Fruit fly (Drosophila melanogaster) whole organism, embryonic: ENCODE measurements around the gene ATP7.

Experiments
- Aef1 ChIP-seq: fragments of 200-800 bp; sonication (Bioruptor generic); IDR thresholded peaks from 3 replicates; pipeline ENCODE4 v1.3.6; 2022; ENCODE audit warnings: missing biosample characterization, missing genetic modification characterization
- Atf6 ChIP-seq: fragments of 200-800 bp; sonication (Bioruptor generic); IDR thresholded peaks from 2 replicates; pipeline ENCODE4 v1.3.6; 2022; ENCODE audit warnings: missing biosample characterization, missing genetic modification characterization
- Awh ChIP-seq: fragments of 200-800 bp; sonication (Bioruptor generic); IDR thresholded peaks from 2 replicates; pipeline ENCODE4, ENCODE4 v1.3.6; 2022; ENCODE audit warnings: missing biosample characterization, missing genetic modification characterization
- Bdp1 ChIP-seq: fragments of 200-800 bp; sonication (Bioruptor generic); optimal IDR thresholded peaks from 3 replicates; lab custom pipeline; 2016; ENCODE audit warnings: missing biosample characterization, missing genetic modification characterization
- CG10209 ChIP-seq: fragments of 200-800 bp; sonication (Bioruptor generic); optimal IDR thresholded peaks from 3 replicates; lab custom pipeline; 2017; ENCODE audit warnings: missing biosample characterization, mild to moderate bottlenecking, missing genetic modification characterization, missing genetic modification reagents
- CG10462 ChIP-seq: fragments of 200-800 bp; sonication (Bioruptor generic); optimal IDR thresholded peaks from 2 replicates; lab custom pipeline; 2016; ENCODE audit warnings: missing biosample characterization, missing genetic modification characterization
- CG11093 ChIP-seq: fragments of 200-800 bp; sonication (Bioruptor generic); IDR thresholded peaks from 3 replicates; pipeline ENCODE4 v1.3.6; 2022; ENCODE audit warnings: missing biosample characterization, missing genetic modification characterization
- CG11695 ChIP-seq: fragments of 200-800 bp; sonication (Bioruptor generic); IDR thresholded peaks from 3 replicates; pipeline ENCODE4 v1.3.6; 2022; ENCODE audit warnings: missing biosample characterization, missing genetic modification characterization
- CG12155 ChIP-seq: fragments of 200-800 bp; sonication (Bioruptor generic); optimal IDR thresholded peaks from 3 replicates; lab custom pipeline; 2016; ENCODE audit warnings: missing biosample characterization, missing genetic modification characterization
- CG13775 ChIP-seq: fragments of 200-800 bp; sonication (Bioruptor generic); optimal IDR thresholded peaks from 3 replicates; lab custom pipeline; 2017; ENCODE audit warnings: missing biosample characterization, mild to moderate bottlenecking, missing genetic modification characterization
- CG14965 ChIP-seq: fragments of 200-800 bp; sonication (Bioruptor generic); optimal IDR thresholded peaks from 2 replicates; lab custom pipeline; 2016; ENCODE audit warnings: missing biosample characterization, missing genetic modification characterization, borderline replicate concordance
- CG17385 ChIP-seq: fragments of 200-800 bp; sonication (Bioruptor generic); optimal IDR thresholded peaks from 3 replicates; lab custom pipeline; 2018; ENCODE audit warnings: missing biosample characterization, mild to moderate bottlenecking, missing genetic modification characterization
- CG17568 ChIP-seq: fragments of 200-800 bp; sonication (Bioruptor generic); optimal IDR thresholded peaks from 2 replicates; lab custom pipeline; 2018; ENCODE audit warnings: missing biosample characterization, mild to moderate bottlenecking, missing genetic modification characterization, moderate library complexity
- CG18619 ChIP-seq: fragments of 200-800 bp; sonication (Bioruptor generic); optimal IDR thresholded peaks from 3 replicates; lab custom pipeline; 2017; ENCODE audit warnings: missing biosample characterization, mild to moderate bottlenecking, missing genetic modification characterization
- CG30020 ChIP-seq: fragments of 200-800 bp; optimal IDR thresholded peaks from 2 replicates; lab custom pipeline; 2019; ENCODE audit warnings: missing biosample characterization, mild to moderate bottlenecking, missing genetic modification characterization, moderate library complexity
- CG4360 ChIP-seq: fragments of 200-800 bp; sonication (Bioruptor generic); IDR thresholded peaks from 2 replicates; pipeline ENCODE4 v1.3.6; 2022; ENCODE audit warnings: missing biosample characterization, missing genetic modification characterization
- Eip74EF ChIP-seq, 2 experiments: fragments of 200-800 bp in 1 of 2; fragments of >200 bp in 1 of 2; sonication (Bioruptor generic) in 1 of 2; optimal IDR thresholded peaks; 2 replicates each; lab custom pipeline; 2017 to 2019; ENCODE audit warnings: missing biosample characterization in 2 of 2, missing genetic modification characterization in 2 of 2, mild to moderate bottlenecking in 1 of 2, moderate library complexity in 1 of 2
- Fer2 ChIP-seq: fragments of 200-800 bp; sonication (Bioruptor generic); optimal IDR thresholded peaks from 2 replicates; lab custom pipeline; 2018; ENCODE audit warnings: missing biosample characterization, mild to moderate bottlenecking, missing genetic modification characterization, moderate library complexity
- GATAe ChIP-seq: fragments of 200-800 bp; sonication (Bioruptor generic); conservative IDR thresholded peaks from 2 replicates; pipeline ENCODE4 v1.3.6; 2022; ENCODE audit warnings: missing biosample characterization, missing genetic modification characterization
- H2.0 ChIP-seq: fragments of 200-800 bp; sonication (Bioruptor generic); IDR thresholded peaks from 2 replicates; pipeline ENCODE4 v1.3.6; 2022; ENCODE audit warnings: missing biosample characterization, missing genetic modification characterization
- HmgZ ChIP-seq: fragments of 200-800 bp; sonication (Bioruptor generic); optimal IDR thresholded peaks from 2 replicates; lab custom pipeline; 2018; ENCODE audit warnings: missing biosample characterization, mild to moderate bottlenecking, missing genetic modification characterization
- MBD-R2 ChIP-seq: fragments of 200-800 bp; sonication (Bioruptor generic); IDR thresholded peaks from 2 replicates; pipeline ENCODE4 v1.3.6; 2022; ENCODE audit warnings: missing biosample characterization, missing genetic modification characterization
- Myb ChIP-seq: fragments of 200-800 bp; sonication (Bioruptor generic); optimal IDR thresholded peaks from 2 replicates; lab custom pipeline; 2016; ENCODE audit warnings: missing biosample characterization, missing genetic modification characterization
- Nf-YB ChIP-seq: fragments of 200-800 bp; sonication (Bioruptor generic); optimal IDR thresholded peaks from 3 replicates; lab custom pipeline; 2019; ENCODE audit warnings: missing biosample characterization, mild to moderate bottlenecking, missing genetic modification characterization, moderate library complexity
- Oaz ChIP-seq: fragments of 200-800 bp; sonication (Bioruptor generic); IDR thresholded peaks from 2 replicates; pipeline ENCODE4 v1.3.6; 2022; ENCODE audit warnings: missing biosample characterization, missing genetic modification characterization
- Rfx ChIP-seq: fragments of 200-800 bp; sonication (Bioruptor generic); IDR thresholded peaks from 2 replicates; pipeline ENCODE4 v1.3.6; 2022; ENCODE audit warnings: missing biosample characterization, missing genetic modification characterization
- da ChIP-seq: fragments of 200-800 bp; sonication (Bioruptor generic); optimal IDR thresholded peaks from 2 replicates; lab custom pipeline; 2016; ENCODE audit warnings: missing biosample characterization, missing genetic modification characterization
- danr ChIP-seq: fragments of 200-800 bp; sonication (Bioruptor generic); IDR thresholded peaks from 2 replicates; pipeline ENCODE4 v1.3.6; 2022; ENCODE audit warnings: missing biosample characterization, missing genetic modification characterization
- ewg ChIP-seq: fragments of 200-800 bp; sonication (Bioruptor generic); optimal IDR thresholded peaks from 3 replicates; lab custom pipeline; 2017; ENCODE audit warnings: mild to moderate bottlenecking, missing biosample characterization, missing genetic modification reagents, missing genetic modification characterization
- gem ChIP-seq: fragments of 200-800 bp; sonication (Bioruptor generic); optimal IDR thresholded peaks from 2 replicates; lab custom pipeline; 2019; ENCODE audit warnings: missing biosample characterization, mild to moderate bottlenecking, missing genetic modification characterization, moderate library complexity
- grau ChIP-seq: fragments of 200-800 bp; optimal IDR thresholded peaks from 3 replicates; lab custom pipeline; 2019; ENCODE audit warnings: missing biosample characterization, mild to moderate bottlenecking, missing genetic modification characterization, moderate library complexity
- grn ChIP-seq: fragments of 200-800 bp; sonication (Bioruptor generic); optimal IDR thresholded peaks from 3 replicates; lab custom pipeline; 2017; ENCODE audit warnings: missing biosample characterization, missing genetic modification characterization
- gsb-n ChIP-seq: fragments of 200-800 bp; sonication (Bioruptor generic); optimal IDR thresholded peaks from 3 replicates; lab custom pipeline; 2018; ENCODE audit warnings: missing biosample characterization, mild to moderate bottlenecking, missing genetic modification characterization
- hb ChIP-seq: fragments of 200-800 bp; sonication (Bioruptor generic); IDR thresholded peaks from 3 replicates; pipeline ENCODE4 v1.3.6; 2022; ENCODE audit warnings: missing biosample characterization, missing genetic modification characterization; ENCODE audit not compliant: partially characterized antibody
- hbn ChIP-seq: fragments of 200-800 bp; sonication (Bioruptor generic); IDR thresholded peaks from 2 replicates; pipeline ENCODE4 v1.3.6; 2022; ENCODE audit warnings: missing biosample characterization, missing genetic modification characterization; ENCODE audit not compliant: partially characterized antibody
- jing ChIP-seq: fragments of 200-800 bp; sonication (Bioruptor generic); optimal IDR thresholded peaks from 2 replicates; lab custom pipeline; 2018; ENCODE audit warnings: missing biosample characterization, mild to moderate bottlenecking, missing genetic modification characterization
- knrl ChIP-seq: fragments of 200-800 bp; sonication (Bioruptor generic); IDR thresholded peaks from 3 replicates; pipeline ENCODE4 v1.3.6; 2022; ENCODE audit warnings: missing biosample characterization, missing genetic modification characterization; ENCODE audit not compliant: partially characterized antibody
- lmd ChIP-seq: fragments of 200-800 bp; sonication (Bioruptor generic); IDR thresholded peaks from 2 replicates; pipeline ENCODE4 v1.3.6; 2022; ENCODE audit warnings: missing biosample characterization, missing genetic modification characterization
- mam ChIP-seq: fragments of 200-800 bp; sonication (Bioruptor generic); optimal IDR thresholded peaks from 3 replicates; lab custom pipeline; 2016; ENCODE audit warnings: missing biosample characterization, missing genetic modification characterization
- p53 ChIP-seq: fragments of 200-800 bp; sonication (Bioruptor generic); optimal IDR thresholded peaks from 2 replicates; lab custom pipeline; 2016; ENCODE audit warnings: missing biosample characterization, missing genetic modification characterization
- pfk ChIP-seq: fragments of 200-800 bp; sonication (Bioruptor generic); optimal IDR thresholded peaks from 2 replicates; lab custom pipeline; 2018; ENCODE audit warnings: missing biosample characterization, mild to moderate bottlenecking, missing genetic modification characterization, moderate library complexity
- pros ChIP-seq: fragments of 200-800 bp; sonication (Bioruptor generic); optimal IDR thresholded peaks from 3 replicates; lab custom pipeline; 2019; ENCODE audit warnings: missing biosample characterization, mild to moderate bottlenecking, missing genetic modification characterization, moderate library complexity
- psq ChIP-seq: fragments of 200-800 bp; sonication (Bioruptor generic); optimal IDR thresholded peaks from 2 replicates; lab custom pipeline; 2017; ENCODE audit warnings: missing biosample characterization, missing genetic modification characterization
- ranshi ChIP-seq: fragments of 200-800 bp; sonication (Bioruptor generic); IDR thresholded peaks from 2 replicates; pipeline ENCODE4 v1.3.6; 2022; ENCODE audit warnings: missing biosample characterization, missing genetic modification characterization
- rib ChIP-seq: fragments of 200-800 bp; sonication (Bioruptor generic); IDR thresholded peaks from 2 replicates; pipeline ENCODE4 v1.3.6; 2022; ENCODE audit warnings: missing biosample characterization, missing genetic modification characterization
- row ChIP-seq: fragments of 200-800 bp; sonication (Bioruptor generic); IDR thresholded peaks from 3 replicates; pipeline ENCODE4 v1.3.6; 2022; ENCODE audit warnings: missing biosample characterization, missing genetic modification characterization
- toy ChIP-seq: fragments of 200-800 bp; sonication (Bioruptor generic); IDR thresholded peaks from 2 replicates; pipeline ENCODE4 v1.3.6; 2022; ENCODE audit warnings: missing biosample characterization, missing genetic modification characterization
- trem ChIP-seq: fragments of 200-800 bp; optimal IDR thresholded peaks from 3 replicates; lab custom pipeline; 2019; ENCODE audit warnings: missing biosample characterization, mild to moderate bottlenecking, missing genetic modification characterization, moderate library complexity
- trh ChIP-seq: fragments of 200-800 bp; sonication (Bioruptor generic); optimal IDR thresholded peaks from 2 replicates; lab custom pipeline; 2016; ENCODE audit warnings: missing biosample characterization, missing genetic modification characterization

Gene ATP7

dm6 chrX:11857522-11858438 is 3.0 kb downstream of the ATP7 start (continued):
- TF ChIP-seq grau (tag; lab: Kevin White, UChicago) (peak; percentile 73), gsb-n (tag; lab: Kevin White, UChicago) (peak; percentile 48), ewg (GFP tag; lab: Kevin White, UChicago) (peak; percentile 51), Atf6 (GFP tag; lab: Robert Waterston, UW) (peak; percentile 20; the same call in 1 of the 2 replicates), trh (peak; percentile 56), Nf-YB (GFP tag; lab: Kevin White, UChicago) (peak; percentile 34), Awh (GFP tag; lab: Robert Waterston, UW) (peak; percentile 92), CG17568 (GFP tag; lab: Kevin White, UChicago) (no peak), ranshi (peak; percentile 75), row (GFP tag; lab: Robert Waterston, UW) (peak; percentile 79), CG14965 (GFP tag; lab: Kevin White, UChicago) (no peak), jing (GFP tag; lab: Kevin White, UChicago) (peak; percentile 58), GATAe (GFP tag; lab: Robert Waterston, UW) (peak; percentile 36; the same call in 1 of the 2 replicates), CG12155 (GFP tag; lab: Kevin White, UChicago) (peak; percentile 45), danr (peak; percentile 75), CG4360 (GFP tag; lab: Robert Waterston, UW) (peak; percentile 45), pros (GFP tag; lab: Kevin White, UChicago) (no peak), Aef1 (peak; percentile 34; the same call in 1 of the 3 replicates), Myb (GFP tag; lab: Kevin White, UChicago) (no peak), rib (GFP tag; lab: Robert Waterston, UW) (peak; percentile 51; the same call in 1 of the 2 replicates), CG18619 (GFP tag; lab: Kevin White, UChicago) (peak; percentile 36), Oaz (GFP tag; lab: Robert Waterston, UW) (peak; percentile 70), da (no peak), hb (no peak), CG11695 (GFP tag; lab: Robert Waterston, UW) (peak; percentile 81), pfk (GFP tag; lab: Kevin White, UChicago) (no peak), Bdp1 (GFP tag; lab: Kevin White, UChicago) (peak; percentile 32), CG10462 (peak; percentile 34), hbn (no peak), trem (tag; lab: Kevin White, UChicago) (peak; percentile 33), p53 (no peak), CG10209 (GFP tag; lab: Kevin White, UChicago) (peak; percentile 56), mam (GFP tag; lab: Kevin White, UChicago) (peak; percentile 78), CG11093 (GFP tag; lab: Robert Waterston, UW) (peak; percentile 77), Eip74EF (GFP tag; optimal IDR thresholded peaks at IDR 0.05; lab: Kevin White, UChicago) (peak in 1 of 2 experiments; percentile 91), CG30020 (tag; lab: Kevin White, UChicago) (peak; percentile 49), HmgZ (tag; lab: Kevin White, UChicago) (peak; percentile 34), psq (GFP tag; lab: Kevin White, UChicago) (no peak), CG13775 (peak; percentile 36), Fer2 (tag; lab: Kevin White, UChicago) (no peak), knrl (GFP tag; lab: Robert Waterston, UW) (no peak), lmd (GFP tag; lab: Robert Waterston, UW) (peak; percentile 74), H2.0 (GFP tag; lab: Robert Waterston, UW) (peak; percentile 69), CG17385 (GFP tag; lab: Kevin White, UChicago) (peak; percentile 70), grn (GFP tag; lab: Kevin White, UChicago) (peak; percentile 22), toy (GFP tag; lab: Robert Waterston, UW) (no peak), gem (tag; lab: Kevin White, UChicago) (peak; percentile 85), MBD-R2 (GFP tag; lab: Robert Waterston, UW) (no peak), Rfx (GFP tag; lab: Robert Waterston, UW) (peak; percentile 84)
